Fruit fly (Drosophila melanogaster): ENCODE data around the gene CG9981.

The CG9981 gene

DNA sequence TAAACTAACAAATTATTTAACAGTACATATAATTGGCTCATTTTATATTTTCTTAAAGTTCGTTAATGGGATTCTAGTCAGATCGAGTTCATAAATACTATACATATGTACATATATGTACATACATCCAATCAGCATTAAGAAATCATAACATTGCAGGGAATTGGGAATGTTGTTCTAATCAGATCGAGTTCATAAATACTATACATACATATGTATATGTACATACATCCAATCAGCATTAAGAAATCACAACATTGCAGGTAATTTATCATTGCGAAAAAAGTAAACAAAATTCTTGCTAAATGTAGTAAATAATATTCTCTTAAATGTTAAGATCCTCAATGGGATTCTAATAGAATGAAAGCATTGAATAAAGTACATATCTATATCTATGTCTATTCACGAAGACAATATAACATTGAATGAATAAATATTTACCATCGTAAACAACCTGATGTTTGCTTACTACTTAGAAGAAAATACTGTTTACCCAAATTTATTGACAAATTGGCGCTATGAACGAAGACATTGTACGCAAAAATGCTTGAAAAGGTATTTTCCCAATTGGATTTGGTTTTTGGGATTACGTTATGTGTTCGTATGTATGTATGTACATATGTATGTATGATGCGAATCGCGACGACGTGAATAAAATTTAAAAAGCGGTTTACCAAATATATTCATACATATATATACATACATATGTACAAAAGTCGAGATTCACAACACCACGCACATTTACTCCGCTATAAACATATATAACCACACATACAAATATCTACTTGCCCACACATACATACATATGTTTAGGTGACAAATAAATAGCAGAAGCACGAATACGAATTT lies 21.0 kb downstream of the CG9981 start (continued):
- TF ChIP-seq CG6854 (GFP tag; optimal IDR thresholded peaks at IDR 0.05) (peak; percentile 76), NK7.1 (GFP tag; optimal IDR thresholded peaks at IDR 0.05) (peak; percentile 74), CG6813 (GFP tag; optimal IDR thresholded peaks at IDR 0.05) (peak; percentile 95), ac (GFP tag; optimal IDR thresholded peaks at IDR 0.05) (peak; percentile 74), Dbx (GFP tag; IDR thresholded peaks at IDR 0.05) (peak; percentile 78; the same call in 2 of the 3 replicates), CG13624 (GFP tag; optimal IDR thresholded peaks at IDR 0.05) (peak; percentile 62), gfzf (GFP tag; optimal IDR thresholded peaks at IDR 0.05) (no peak), Max (GFP tag; optimal IDR thresholded peaks at IDR 0.05) (peak; percentile 70), CG12299 (tag; optimal IDR thresholded peaks at IDR 0.05) (peak; percentile 91), CG17328 (GFP tag; IDR thresholded peaks at IDR 0.05) (peak; percentile 51; the same call in 1 of the 2 replicates), vfl (GFP tag; optimal IDR thresholded peaks at IDR 0.05) (no peak), CG10366 (GFP tag; IDR thresholded peaks at IDR 0.05) (no peak; the same call in 1 of the 2 replicates), CrebB (tag; optimal IDR thresholded peaks at IDR 0.05) (peak; percentile 94), ham (GFP tag; IDR thresholded peaks at IDR 0.05) (no peak), bab2 (GFP tag; optimal IDR thresholded peaks at IDR 0.05) (peak; percentile 74), CG15696 (tag; optimal IDR thresholded peaks at IDR 0.05) (peak; percentile 90), Sox100B (GFP tag; optimal IDR thresholded peaks at IDR 0.05) (peak; percentile 85), ato (GFP tag; IDR thresholded peaks at IDR 0.05; ENCODE audit: partially characterized antibody) (no peak), grau (tag; optimal IDR thresholded peaks at IDR 0.05) (peak; percentile 76), Rfx (GFP tag; IDR thresholded peaks at IDR 0.05) (peak; percentile 68; the same call in 1 of the 2 replicates), gcm (GFP tag; optimal IDR thresholded peaks at IDR 0.05) (peak; percentile 82), zfh1 (GFP tag; IDR thresholded peaks at IDR 0.05) (0 out of 3 replicates have a peak, but pooled peaks have one; percentile 44), CG5180 (GFP tag; optimal IDR thresholded peaks at IDR 0.05) (peak; percentile 78), CG15269 (tag; optimal IDR thresholded peaks at IDR 0.05) (peak; percentile 84), ttk (GFP tag; IDR thresholded peaks at IDR 0.05) (no peak), h (optimal IDR thresholded peaks at IDR 0.05) (no peak), rib (GFP tag; IDR thresholded peaks at IDR 0.05) (peak; percentile 70), tll (GFP tag; optimal IDR thresholded peaks at IDR 0.05) (no peak), mld (GFP tag; IDR thresholded peaks at IDR 0.05; ENCODE audit: partially characterized antibody) (no peak), D (optimal IDR thresholded peaks at IDR 0.05) (no peak), D (GFP tag; optimal IDR thresholded peaks at IDR 0.05) (peak; percentile 60), CG7963 (GFP tag; IDR thresholded peaks at IDR 0.05; ENCODE audit: partially characterized antibody) (no peak), CG14710 (tag; optimal IDR thresholded peaks at IDR 0.05) (peak; percentile 78), Camta (GFP tag; optimal IDR thresholded peaks at IDR 0.05) (peak; percentile 71), CG31365 (tag; optimal IDR thresholded peaks at IDR 0.05) (peak; percentile 84), sd (tag; optimal IDR thresholded peaks at IDR 0.05) (peak; percentile 81), Awh (GFP tag; IDR thresholded peaks at IDR 0.05) (peak; percentile 81), Dip2 (GFP tag; IDR thresholded peaks at IDR 0.05) (no peak), NfI (GFP tag; optimal IDR thresholded peaks at IDR 0.05) (no peak), Atf-2 (GFP tag; optimal IDR thresholded peaks at IDR 0.05) (peak; percentile 44), CG17385 (GFP tag; optimal IDR thresholded peaks at IDR 0.05) (peak; percentile 68), bigmax (GFP tag; optimal IDR thresholded peaks at IDR 0.05) (peak; percentile 53), Eip74EF (GFP tag; optimal IDR thresholded peaks at IDR 0.05) (peak in 1 of 2 experiments; percentile 83), nau (GFP tag; optimal IDR thresholded peaks at IDR 0.05) (no peak), CG4328 (GFP tag; optimal IDR thresholded peaks at IDR 0.05) (peak; percentile 88), CG16863 (GFP tag; optimal IDR thresholded peaks at IDR 0.05) (no peak), CG8089 (GFP tag; optimal IDR thresholded peaks at IDR 0.05) (peak; percentile 52), fd102C (GFP tag; optimal IDR thresholded peaks at IDR 0.05) (peak; percentile 71)
